Fruit fly (Drosophila melanogaster) S2 (cell line): ENCODE measurements around the gene CG14907.

Experiments
- CG8478 ChIP-seq: fragments of >200 bp; optimal IDR thresholded peaks from 2 replicates; lab custom pipeline; 2018
- CTCF ChIP-seq, 2 experiments: fragments of >200 bp; optimal IDR thresholded peaks; 2 replicates each; lab custom pipeline; 2018

- no peak for TF ChIP-seq CG8478 (lab: Kevin White, UChicago)
- no peak for TF ChIP-seq CTCF (optimal IDR thresholded peaks at IDR 0.05; lab: Kevin White, UChicago)
These were observed 38.8 kb downstream of the CG14907 start, which contains the start of gene CG12783 for dm6 chr3R:16613300-16613699.
